Fruit fly (Drosophila melanogaster) whole organism, prepupa: ENCODE data around the gene Taf11.

Source experiments
- CG31627 ChIP-seq: fragments of 200-800 bp; sonication (Bioruptor generic); optimal IDR thresholded peaks from 3 replicates; lab custom pipeline; 2016; ENCODE audit warnings: missing biosample characterization, missing genetic modification characterization
- CG32006 ChIP-seq: fragments of 200-800 bp; sonication (Bioruptor generic); optimal IDR thresholded peaks from 3 replicates; lab custom pipeline; 2017; ENCODE audit warnings: missing biosample characterization, mild to moderate bottlenecking, missing genetic modification characterization
- CG6792 ChIP-seq: fragments of 200-800 bp; sonication (Bioruptor generic); optimal IDR thresholded peaks from 3 replicates; lab custom pipeline; 2016; ENCODE audit warnings: missing biosample characterization, missing genetic modification characterization
- CG6854 ChIP-seq: fragments of 200-800 bp; sonication (Bioruptor generic); optimal IDR thresholded peaks from 2 replicates; lab custom pipeline; 2017; ENCODE audit warnings: missing biosample characterization, mild to moderate bottlenecking, missing genetic modification characterization
- CG7368 ChIP-seq: fragments of 200-800 bp; sonication (Bioruptor generic); optimal IDR thresholded peaks from 3 replicates; lab custom pipeline; 2016; ENCODE audit warnings: missing biosample characterization, missing genetic modification characterization
- Eip75B ChIP-seq: fragments of 200-800 bp; sonication (Bioruptor generic); optimal IDR thresholded peaks from 3 replicates; lab custom pipeline; 2016; ENCODE audit warnings: missing biosample characterization, missing genetic modification characterization
- Hr39 ChIP-seq: fragments of 200-800 bp; sonication (Bioruptor generic); optimal IDR thresholded peaks from 2 replicates; lab custom pipeline; 2016; ENCODE audit warnings: missing biosample characterization, missing genetic modification characterization
- Lpt ChIP-seq: fragments of 200-800 bp; sonication (Bioruptor generic); optimal IDR thresholded peaks from 3 replicates; lab custom pipeline; 2016; ENCODE audit warnings: missing biosample characterization, missing genetic modification characterization
- dac ChIP-seq: fragments of 200-800 bp; sonication (Bioruptor generic); optimal IDR thresholded peaks from 2 replicates; lab custom pipeline; 2017; ENCODE audit warnings: missing biosample characterization, mild to moderate bottlenecking, missing genetic modification characterization
- eg ChIP-seq: fragments of 200-800 bp; sonication (Bioruptor generic); IDR thresholded peaks from 3 replicates; pipeline ENCODE4 v1.3.6; 2022; ENCODE audit warnings: missing biosample characterization, missing genetic modification characterization
- fd59A ChIP-seq: fragments of 200-800 bp; sonication (Bioruptor generic); optimal IDR thresholded peaks from 2 replicates; lab custom pipeline; 2017; ENCODE audit warnings: missing biosample characterization, mild to moderate bottlenecking, missing genetic modification characterization, missing genetic modification reagents

dm6 chr2L:9779147-9779546 is 16.1 kb upstream of the Taf11 start:
- TF ChIP-seq CG6854 (GFP tag; lab: Kevin White, UChicago) (no peak), Eip75B (GFP tag; lab: Kevin White, UChicago) (peak; percentile 22), dac (GFP tag; lab: Kevin White, UChicago) (peak; percentile 0), CG31627 (GFP tag; lab: Kevin White, UChicago) (no peak), CG7368 (GFP tag; lab: Kevin White, UChicago) (no peak), Hr39 (GFP tag; lab: Kevin White, UChicago) (no peak), CG6792 (GFP tag; lab: Kevin White, UChicago) (no peak), CG32006 (GFP tag; lab: Kevin White, UChicago) (peak; percentile 68), fd59A (GFP tag; lab: Kevin White, UChicago) (no peak), eg (GFP tag; lab: Robert Waterston, UW) (no peak), Lpt (no peak)
